ENCODE assay signal across 5 fruit fly cellular contexts in genomic region chr3R:22753600-22753894, dm6.
A peak's percentile ranks its signal among the peaks of the same experiment; 100 is the strongest.
TF ChIP-seq lines count a peak whose summit lies in the region.

No protein-coding gene starts in this region.

- TF ChIP-seq CTCF in whole organism, embryonic (GFP tag; optimal IDR thresholded peaks at IDR 0.05; lab: Kevin White, UChicago), result no peak

TF ChIP-seq in whole organism, adult, 20 proteins besides CTCF, POLR2A, EP300 and RAD21:
- TF ChIP-seq cic (GFP tag; optimal IDR thresholded peaks at IDR 0.05; lab: Kevin White, UChicago) (peak; percentile 67), CG7101 (tag; optimal IDR thresholded peaks at IDR 0.05; lab: Kevin White, UChicago) (no peak)

TF ChIP-seq in whole organism, embryonic, 481 proteins besides CTCF, POLR2A, EP300 and RAD21 (continues in another document):
- TF ChIP-seq CG4707 (GFP tag; optimal IDR thresholded peaks at IDR 0.05; lab: Kevin White, UChicago) (no peak), CG12769 (tag; optimal IDR thresholded peaks at IDR 0.05; lab: Kevin White, UChicago) (peak; percentile 27), CG17829 (tag; optimal IDR thresholded peaks at IDR 0.05; lab: Kevin White, UChicago) (no peak), Dbx (GFP tag; IDR thresholded peaks at IDR 0.05; lab: Robert Waterston, UW) (0 out of 3 replicates have a peak, but pooled peaks have one; percentile 7), CG9797 (GFP tag; optimal IDR thresholded peaks at IDR 0.05; lab: Kevin White, UChicago) (no peak), CG2199 (GFP tag; IDR thresholded peaks at IDR 0.05; lab: Robert Waterston, UW) (0 out of 3 replicates have a peak, but pooled peaks have one; percentile 65), Deaf1 (tag; optimal IDR thresholded peaks at IDR 0.05; lab: Kevin White, UChicago) (peak; percentile 90), sug (tag; optimal IDR thresholded peaks at IDR 0.05; lab: Kevin White, UChicago) (peak; percentile 71), CG6854 (GFP tag; optimal IDR thresholded peaks at IDR 0.05; lab: Kevin White, UChicago) (no peak), D19A (tag; optimal IDR thresholded peaks at IDR 0.05; lab: Kevin White, UChicago) (no peak), HHEX (GFP tag; optimal IDR thresholded peaks at IDR 0.05; lab: Kevin White, UChicago) (no peak), rib (GFP tag; IDR thresholded peaks at IDR 0.05; lab: Robert Waterston, UW) (no peak), pros (GFP tag; optimal IDR thresholded peaks at IDR 0.05; lab: Kevin White, UChicago) (peak; percentile 1), klu (GFP tag; IDR thresholded peaks at IDR 0.05; lab: Robert Waterston, UW) (no peak), cwo (GFP tag; optimal IDR thresholded peaks at IDR 0.05; lab: Kevin White, UChicago) (peak; percentile 53), onecut (GFP tag; IDR thresholded peaks at IDR 0.05; lab: Robert Waterston, UW) (peak; percentile 72), so (GFP tag; IDR thresholded peaks at IDR 0.05; lab: Robert Waterston, UW) (peak; percentile 65; the same call in 1 of the 3 replicates), CG13287 (GFP tag; IDR thresholded peaks at IDR 0.05; lab: Robert Waterston, UW; ENCODE audit: partially characterized antibody) (peak; percentile 43; the same call in 1 of the 2 replicates), NC2β (GFP tag; optimal IDR thresholded peaks at IDR 0.05; lab: Kevin White, UChicago) (no peak), h (optimal IDR thresholded peaks at IDR 0.05; lab: Kevin White, UChicago) (no peak), ftz-f1 (GFP tag; optimal IDR thresholded peaks at IDR 0.05; lab: Kevin White, UChicago) (peak; percentile 1), CG15514 (GFP tag; optimal IDR thresholded peaks at IDR 0.05; lab: Kevin White, UChicago) (no peak)

TF ChIP-seq in whole organism, prepupa, 60 proteins besides CTCF, POLR2A, EP300 and RAD21:
- TF ChIP-seq Hr38 (GFP tag; optimal IDR thresholded peaks at IDR 0.05; lab: Kevin White, UChicago) (no peak), spab (GFP tag; optimal IDR thresholded peaks at IDR 0.05; lab: Kevin White, UChicago) (no peak), fkh (GFP tag; optimal IDR thresholded peaks at IDR 0.05; lab: Kevin White, UChicago) (peak; percentile 71), Eip75B (GFP tag; optimal IDR thresholded peaks at IDR 0.05; lab: Kevin White, UChicago) (no peak), esn (GFP tag; optimal IDR thresholded peaks at IDR 0.05; lab: Kevin White, UChicago) (no peak), Eip78C (GFP tag; lab: Kevin White, UChicago) (no peak), CG32006 (GFP tag; optimal IDR thresholded peaks at IDR 0.05; lab: Kevin White, UChicago) (no peak), lz (GFP tag; optimal IDR thresholded peaks at IDR 0.05; lab: Kevin White, UChicago) (no peak), dsx (GFP tag; optimal IDR thresholded peaks at IDR 0.05; lab: Kevin White, UChicago; ENCODE audit: poor library complexity, severe bottlenecking) (no peak), vri (GFP tag; optimal IDR thresholded peaks at IDR 0.05; lab: Kevin White, UChicago) (no peak), CG10631 (GFP tag; optimal IDR thresholded peaks at IDR 0.05; lab: Kevin White, UChicago) (no peak), ss (GFP tag; optimal IDR thresholded peaks at IDR 0.05; lab: Kevin White, UChicago) (peak in 1 of 2 experiments; percentile 38), pdm3 (GFP tag; optimal IDR thresholded peaks at IDR 0.05; lab: Kevin White, UChicago) (no peak), topi (GFP tag; optimal IDR thresholded peaks at IDR 0.05; lab: Kevin White, UChicago) (no peak), CG8119 (GFP tag; IDR thresholded peaks at IDR 0.05; lab: Robert Waterston, UW) (no peak), CG10669 (GFP tag; optimal IDR thresholded peaks at IDR 0.05; lab: Kevin White, UChicago) (no peak), Ets96B (tag; optimal IDR thresholded peaks at IDR 0.05; lab: Kevin White, UChicago) (no peak)

TF ChIP-seq in whole organism, pupa, 21 proteins besides CTCF, POLR2A, EP300 and RAD21:
- TF ChIP-seq CG4496 (GFP tag; IDR thresholded peaks at IDR 0.05; lab: Robert Waterston, UW) (0 out of 3 replicates have a peak, but pooled peaks have one; percentile 13), Snoo (tag; optimal IDR thresholded peaks at IDR 0.05; lab: Kevin White, UChicago) (no peak), EcR (GFP tag; optimal IDR thresholded peaks at IDR 0.05; lab: Kevin White, UChicago) (peak; percentile 8)

TF ChIP-seq in whole organism, wandering third instar larva, 38 proteins besides CTCF, POLR2A, EP300 and RAD21:
- TF ChIP-seq dsf (GFP tag; optimal IDR thresholded peaks at IDR 0.05; lab: Kevin White, UChicago; ENCODE audit: borderline replicate concordance) (no peak), Rel (GFP tag; optimal IDR thresholded peaks at IDR 0.05; lab: Kevin White, UChicago) (no peak), Rel (tag; optimal IDR thresholded peaks at IDR 0.05; lab: Kevin White, UChicago) (peak; percentile 33), Hr83 (GFP tag; optimal IDR thresholded peaks at IDR 0.05; lab: Kevin White, UChicago; ENCODE audit: poor library complexity, severe bottlenecking) (peak; percentile 6), Abd-B (GFP tag; optimal IDR thresholded peaks at IDR 0.05; lab: Kevin White, UChicago) (no peak), N (GFP tag; optimal IDR thresholded peaks at IDR 0.05; lab: Kevin White, UChicago) (no peak), rgr (GFP tag; optimal IDR thresholded peaks at IDR 0.05; lab: Kevin White, UChicago) (no peak), ey (GFP tag; optimal IDR thresholded peaks at IDR 0.05; lab: Kevin White, UChicago) (no peak), woc (GFP tag; optimal IDR thresholded peaks at IDR 0.05; lab: Kevin White, UChicago) (no peak), HLH106 (tag; optimal IDR thresholded peaks at IDR 0.05; lab: Kevin White, UChicago) (no peak), Sp1 (GFP tag; optimal IDR thresholded peaks at IDR 0.05; lab: Kevin White, UChicago) (no peak), fru (GFP tag; optimal IDR thresholded peaks at IDR 0.05; lab: Kevin White, UChicago) (no peak), sage (GFP tag; optimal IDR thresholded peaks at IDR 0.05; lab: Kevin White, UChicago) (no peak), sv (GFP tag; optimal IDR thresholded peaks at IDR 0.05; lab: Kevin White, UChicago) (no peak), Vsx2 (GFP tag; optimal IDR thresholded peaks at IDR 0.05; lab: Kevin White, UChicago; ENCODE audit: partially characterized antibody) (no peak), jim (GFP tag; optimal IDR thresholded peaks at IDR 0.05; lab: Kevin White, UChicago) (no peak), Hr78 (GFP tag; optimal IDR thresholded peaks at IDR 0.05; lab: Kevin White, UChicago) (no peak), h (GFP tag; optimal IDR thresholded peaks at IDR 0.05; lab: Kevin White, UChicago) (no peak)
